Fruit fly (Drosophila melanogaster) whole organism, embryonic: ENCODE data around the gene CG8814.

Experiments used
- Atf-2 ChIP-seq: fragments of 200-800 bp; sonication (Bioruptor generic); optimal IDR thresholded peaks from 2 replicates; lab custom pipeline; 2016; ENCODE audit warnings: missing biosample characterization, missing genetic modification characterization
- C15 ChIP-seq: fragments of 200-800 bp; sonication (Bioruptor generic); IDR thresholded peaks from 3 replicates; pipeline ENCODE4 v1.3.6; 2022; ENCODE audit warnings: missing biosample characterization, missing genetic modification characterization
- CG10267 ChIP-seq: fragments of 200-800 bp; sonication (Bioruptor generic); optimal IDR thresholded peaks from 2 replicates; lab custom pipeline; 2018; ENCODE audit warnings: missing biosample characterization, mild to moderate bottlenecking, missing genetic modification characterization, moderate library complexity
- CG10462 ChIP-seq: fragments of 200-800 bp; sonication (Bioruptor generic); optimal IDR thresholded peaks from 2 replicates; lab custom pipeline; 2016; ENCODE audit warnings: missing biosample characterization, missing genetic modification characterization
- CG11696 ChIP-seq: fragments of 200-800 bp; sonication (Bioruptor generic); IDR thresholded peaks from 2 replicates; pipeline ENCODE4 v1.3.6; 2022; ENCODE audit warnings: missing biosample characterization, missing genetic modification characterization
- CG12391 ChIP-seq: fragments of 200-800 bp; sonication (Bioruptor generic); optimal IDR thresholded peaks from 3 replicates; lab custom pipeline; 2018; ENCODE audit warnings: missing biosample characterization, mild to moderate bottlenecking, missing genetic modification characterization, moderate library complexity
- CG13296 ChIP-seq: fragments of 200-800 bp; sonication (Bioruptor generic); optimal IDR thresholded peaks from 3 replicates; lab custom pipeline; 2018; ENCODE audit warnings: missing biosample characterization, mild to moderate bottlenecking, missing genetic modification characterization
- CG13624 ChIP-seq: fragments of 200-800 bp; sonication (Bioruptor generic); optimal IDR thresholded peaks from 2 replicates; lab custom pipeline; 2016; ENCODE audit warnings: missing biosample characterization, missing genetic modification characterization
- CG14050 ChIP-seq: fragments of 200-800 bp; sonication (Bioruptor generic); IDR thresholded peaks from 3 replicates; pipeline ENCODE4 v1.3.6; 2022; ENCODE audit warnings: missing biosample characterization, missing genetic modification characterization
- CG14860 ChIP-seq: fragments of 200-800 bp; sonication (Bioruptor generic); IDR thresholded peaks from 3 replicates; pipeline ENCODE4 v1.3.6; 2022; ENCODE audit warnings: missing biosample characterization, missing genetic modification characterization; ENCODE audit not compliant: partially characterized antibody
- CG17612 ChIP-seq: fragments of 200-800 bp; sonication (Bioruptor generic); IDR thresholded peaks from 2 replicates; pipeline ENCODE4 v1.3.6; 2022; ENCODE audit warnings: missing biosample characterization, missing genetic modification characterization
- CG17802 ChIP-seq: fragments of 200-800 bp; sonication (Bioruptor generic); optimal IDR thresholded peaks from 2 replicates; lab custom pipeline; 2018; ENCODE audit warnings: missing biosample characterization, mild to moderate bottlenecking, missing genetic modification characterization, moderate library complexity
- CG2129 ChIP-seq: fragments of 200-800 bp; sonication (Bioruptor generic); IDR thresholded peaks from 2 replicates; pipeline ENCODE4 v1.3.6; 2022; ENCODE audit warnings: missing biosample characterization, missing genetic modification characterization; ENCODE audit not compliant: partially characterized antibody
- CG31441 ChIP-seq: fragments of 200-800 bp; sonication (Bioruptor generic); IDR thresholded peaks from 2 replicates; pipeline ENCODE4 v1.3.6; 2022; ENCODE audit warnings: missing biosample characterization, missing genetic modification characterization
- CG32767 ChIP-seq: fragments of 200-800 bp; sonication (Bioruptor generic); IDR thresholded peaks from 2 replicates; pipeline ENCODE4 v1.3.6; 2022; ENCODE audit warnings: missing biosample characterization, missing genetic modification characterization
- CG34376 ChIP-seq: fragments of 200-800 bp; sonication (Bioruptor generic); optimal IDR thresholded peaks from 2 replicates; lab custom pipeline; 2018; ENCODE audit warnings: missing biosample characterization, mild to moderate bottlenecking, missing genetic modification characterization
- CG4282 ChIP-seq: fragments of 200-800 bp; sonication (Bioruptor generic); optimal IDR thresholded peaks from 2 replicates; lab custom pipeline; 2016; ENCODE audit warnings: missing biosample characterization, missing genetic modification characterization
- CG4404 ChIP-seq: fragments of 200-800 bp; sonication (Bioruptor generic); IDR thresholded peaks from 2 replicates; pipeline ENCODE4 v1.3.6; 2022; ENCODE audit warnings: missing biosample characterization, missing genetic modification characterization
- CG6689 ChIP-seq: fragments of 200-800 bp; sonication (Bioruptor generic); IDR thresholded peaks from 2 replicates; pipeline ENCODE4 v1.3.6; 2022; ENCODE audit warnings: missing biosample characterization, missing genetic modification characterization
- CG7987 ChIP-seq: fragments of 200-800 bp; sonication (Bioruptor generic); optimal IDR thresholded peaks from 2 replicates; lab custom pipeline; 2018; ENCODE audit warnings: missing biosample characterization, mild to moderate bottlenecking, missing genetic modification characterization, moderate library complexity
- D ChIP-seq, 2 experiments: fragments of 200-800 bp in 1 of 2; fragments of >200 bp in 1 of 2; sonication (Bioruptor generic) in 1 of 2; optimal IDR thresholded peaks; 2 replicates in 1 of 2; 3 replicates in 1 of 2; lab custom pipeline; 2017; ENCODE audit warnings: mild to moderate bottlenecking in 1 of 2, missing biosample characterization in 1 of 2, missing genetic modification characterization in 1 of 2, missing genetic modification reagents in 1 of 2
- Dref ChIP-seq: fragments of 200-800 bp; sonication (Bioruptor generic); IDR thresholded peaks from 2 replicates; pipeline ENCODE4 v1.3.6; 2022; ENCODE audit warnings: missing biosample characterization, missing genetic modification characterization
- Fer1 ChIP-seq: fragments of 200-800 bp; sonication (Bioruptor generic); optimal IDR thresholded peaks from 2 replicates; lab custom pipeline; 2017; ENCODE audit warnings: missing biosample characterization, mild to moderate bottlenecking, missing genetic modification characterization
- HmgZ ChIP-seq: fragments of 200-800 bp; sonication (Bioruptor generic); optimal IDR thresholded peaks from 2 replicates; lab custom pipeline; 2018; ENCODE audit warnings: missing biosample characterization, mild to moderate bottlenecking, missing genetic modification characterization
- Hr78 ChIP-seq, 2 experiments: fragments of 200-800 bp in 1 of 2; fragments of >200 bp in 1 of 2; sonication (Bioruptor generic) in 1 of 2; optimal IDR thresholded peaks; 2 replicates each; lab custom pipeline; 2017 to 2019; ENCODE audit warnings: missing biosample characterization in 2 of 2, missing genetic modification characterization in 2 of 2, mild to moderate bottlenecking in 1 of 2, moderate library complexity in 1 of 2
- Lim3 ChIP-seq: fragments of 200-800 bp; sonication (Bioruptor generic); IDR thresholded peaks from 2 replicates; pipeline ENCODE4 v1.3.6; 2022; ENCODE audit warnings: missing biosample characterization, missing genetic modification characterization
- Nf-YA ChIP-seq: fragments of 200-800 bp; sonication (Bioruptor generic); IDR thresholded peaks from 2 replicates; pipeline ENCODE4 v1.3.6; 2022; ENCODE audit warnings: missing biosample characterization, missing genetic modification characterization
- Sox102F ChIP-seq: fragments of 200-800 bp; sonication (Bioruptor generic); optimal IDR thresholded peaks from 2 replicates; lab custom pipeline; 2018; ENCODE audit warnings: missing biosample characterization, mild to moderate bottlenecking, missing genetic modification characterization, moderate library complexity
- Xrp1 ChIP-seq: fragments of 200-800 bp; sonication (Bioruptor generic); IDR thresholded peaks from 2 replicates; pipeline ENCODE4 v1.3.6; 2022; ENCODE audit warnings: missing biosample characterization, missing genetic modification characterization
- abd-A ChIP-seq: fragments of 200-800 bp; sonication (Bioruptor generic); optimal IDR thresholded peaks from 3 replicates; lab custom pipeline; 2019; ENCODE audit warnings: missing biosample characterization, mild to moderate bottlenecking, missing genetic modification characterization, moderate library complexity
- btn ChIP-seq: fragments of 200-800 bp; sonication (Bioruptor generic); optimal IDR thresholded peaks from 2 replicates; lab custom pipeline; 2016; ENCODE audit warnings: missing biosample characterization, missing genetic modification characterization
- chif ChIP-seq, 2 experiments: fragments of 200-800 bp; sonication (Bioruptor generic); optimal IDR thresholded peaks; 3 replicates each; lab custom pipeline; 2016; ENCODE audit warnings: missing biosample characterization in 2 of 2, missing genetic modification characterization in 2 of 2
- crc ChIP-seq: fragments of 200-800 bp; sonication (Bioruptor generic); optimal IDR thresholded peaks from 2 replicates; lab custom pipeline; 2016; ENCODE audit warnings: missing biosample characterization, missing genetic modification characterization
- croc ChIP-seq: fragments of 200-800 bp; sonication (Bioruptor generic); conservative IDR thresholded peaks from 3 replicates; pipeline ENCODE4 v1.3.6; 2022; ENCODE audit warnings: missing biosample characterization, missing genetic modification characterization
- crol ChIP-seq: fragments of 200-800 bp; sonication (Bioruptor generic); IDR thresholded peaks from 2 replicates; pipeline ENCODE4 v1.3.6; 2022; ENCODE audit warnings: missing biosample characterization, missing genetic modification characterization
- dan ChIP-seq: fragments of 200-800 bp; sonication (Bioruptor generic); IDR thresholded peaks from 2 replicates; pipeline ENCODE4 v1.3.6; 2022; ENCODE audit warnings: missing biosample characterization, missing genetic modification characterization
- disco-r ChIP-seq: fragments of 200-800 bp; sonication (Bioruptor generic); optimal IDR thresholded peaks from 2 replicates; lab custom pipeline; 2016; ENCODE audit warnings: missing biosample characterization, missing genetic modification characterization
- en ChIP-seq: fragments of 200-800 bp; sonication (Bioruptor generic); optimal IDR thresholded peaks from 2 replicates; lab custom pipeline; 2016; ENCODE audit warnings: missing biosample characterization, missing genetic modification characterization
- fd3F ChIP-seq: fragments of 200-800 bp; sonication (Bioruptor generic); optimal IDR thresholded peaks from 2 replicates; lab custom pipeline; 2018; ENCODE audit warnings: missing biosample characterization, mild to moderate bottlenecking, missing genetic modification characterization, moderate library complexity
- fu2 ChIP-seq: fragments of 200-800 bp; sonication (Bioruptor generic); optimal IDR thresholded peaks from 2 replicates; lab custom pipeline; 2016; ENCODE audit warnings: missing biosample characterization, missing genetic modification characterization
- gem ChIP-seq: fragments of 200-800 bp; sonication (Bioruptor generic); optimal IDR thresholded peaks from 2 replicates; lab custom pipeline; 2019; ENCODE audit warnings: missing biosample characterization, mild to moderate bottlenecking, missing genetic modification characterization, moderate library complexity
- ind ChIP-seq: fragments of 200-800 bp; sonication (Bioruptor generic); optimal IDR thresholded peaks from 3 replicates; lab custom pipeline; 2016; ENCODE audit warnings: missing biosample characterization, missing genetic modification characterization
- kni ChIP-seq: fragments of 200-800 bp; sonication (Bioruptor generic); optimal IDR thresholded peaks from 3 replicates; lab custom pipeline; 2017; ENCODE audit warnings: mild to moderate bottlenecking, missing biosample characterization, missing genetic modification reagents, missing genetic modification characterization
- onecut ChIP-seq: fragments of 200-800 bp; sonication (Bioruptor generic); IDR thresholded peaks from 2 replicates; pipeline ENCODE4 v1.3.6; 2022; ENCODE audit warnings: missing biosample characterization, missing genetic modification characterization
- repo ChIP-seq: fragments of 200-800 bp; sonication (Bioruptor generic); optimal IDR thresholded peaks from 2 replicates; lab custom pipeline; 2016; ENCODE audit warnings: missing biosample characterization, missing genetic modification characterization
- shn ChIP-seq: fragments of 200-800 bp; sonication (Bioruptor generic); optimal IDR thresholded peaks from 3 replicates; lab custom pipeline; 2016; ENCODE audit warnings: missing biosample characterization, missing genetic modification characterization
- unpg ChIP-seq: fragments of 200-800 bp; sonication (Bioruptor generic); optimal IDR thresholded peaks from 3 replicates; lab custom pipeline; 2018; ENCODE audit warnings: missing biosample characterization, mild to moderate bottlenecking, missing genetic modification characterization, moderate library complexity
- zfh2 ChIP-seq: fragments of 200-800 bp; sonication (Bioruptor generic); optimal IDR thresholded peaks from 2 replicates; lab custom pipeline; 2016; ENCODE audit warnings: missing biosample characterization, missing genetic modification characterization

Gene CG8814

DNA sequence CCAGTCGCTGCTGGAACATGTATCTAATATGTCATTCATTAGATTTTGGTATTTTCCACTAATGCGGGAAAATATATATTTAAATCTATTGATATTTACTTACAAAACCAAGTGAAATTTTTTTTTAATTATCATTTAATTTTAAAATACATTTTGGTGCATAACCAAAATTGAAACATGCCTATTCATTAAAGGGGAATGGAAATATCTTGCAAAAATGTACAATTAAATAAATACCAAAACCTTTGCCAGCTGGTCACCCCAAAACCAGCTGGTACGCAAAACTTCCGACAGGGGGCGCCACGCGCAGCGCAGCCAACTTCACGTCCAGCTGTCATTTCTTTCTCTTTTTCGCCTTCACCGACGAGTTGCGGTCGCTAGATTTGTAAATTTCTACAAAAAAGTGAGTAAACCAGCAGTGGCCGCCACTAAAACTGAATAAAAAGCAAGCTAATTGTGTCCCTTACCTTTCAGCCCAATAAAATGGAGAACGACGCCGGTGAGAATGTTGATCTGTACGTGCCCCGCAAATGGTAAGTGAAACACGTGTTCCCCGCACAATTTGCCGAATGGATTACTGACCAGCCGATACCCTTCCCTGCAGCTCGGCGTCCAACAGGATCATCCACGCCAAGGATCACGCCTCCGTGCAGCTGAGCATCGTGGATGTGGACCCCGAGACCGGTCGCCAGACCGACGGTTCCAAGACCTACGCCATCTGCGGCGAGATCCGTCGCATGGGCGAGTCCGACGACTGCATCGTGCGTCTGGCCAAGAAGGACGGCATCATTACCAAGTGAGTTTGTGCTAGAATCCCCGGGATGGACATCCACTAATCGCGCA lies 18.7 kb upstream of the CG8814 start, which contains the start of the genes CG3104 and RpS21 (continued):
- TF ChIP-seq CG13624 (peak; percentile 86), Dref (GFP tag; lab: Robert Waterston, UW) (peak; percentile 53), C15 (GFP tag; lab: Robert Waterston, UW) (peak; percentile 82; the same call in 2 of the 3 replicates), unpg (GFP tag; lab: Kevin White, UChicago) (peak; percentile 56), CG13296 (peak; percentile 84), CG14050 (GFP tag; lab: Robert Waterston, UW) (peak; percentile 79), zfh2 (GFP tag; lab: Kevin White, UChicago) (peak; percentile 86), Sox102F (GFP tag; lab: Kevin White, UChicago) (peak; percentile 38), CG31441 (GFP tag; lab: Robert Waterston, UW) (peak; percentile 75), fu2 (GFP tag; lab: Kevin White, UChicago) (peak; percentile 82), CG10462 (GFP tag; lab: Kevin White, UChicago) (peak; percentile 25), disco-r (GFP tag; lab: Kevin White, UChicago) (peak; percentile 56), chif (GFP tag; optimal IDR thresholded peaks at IDR 0.05; lab: Kevin White, UChicago) (peak; percentile 52 to 73), CG10267 (tag; lab: Kevin White, UChicago) (peak; percentile 81), CG17802 (tag; lab: Kevin White, UChicago) (peak; percentile 80), Nf-YA (GFP tag; lab: Robert Waterston, UW) (peak; percentile 70; the same call in 1 of the 2 replicates), crc (peak; percentile 75), dan (no peak), CG17612 (peak; percentile 66), croc (GFP tag; lab: Robert Waterston, UW) (peak; percentile 58), CG11696 (GFP tag; lab: Robert Waterston, UW) (peak; percentile 66), CG2129 (GFP tag; lab: Robert Waterston, UW) (no peak), fd3F (GFP tag; lab: Kevin White, UChicago) (peak; percentile 73), ind (peak; percentile 82), onecut (peak; percentile 91), CG7987 (GFP tag; lab: Kevin White, UChicago) (peak; percentile 96), gem (peak; percentile 61), Xrp1 (GFP tag; lab: Robert Waterston, UW) (peak; percentile 60), Hr78 (GFP tag; optimal IDR thresholded peaks at IDR 0.05; lab: Kevin White, UChicago) (no peak), Atf-2 (GFP tag; lab: Kevin White, UChicago) (peak; percentile 64), CG4282 (GFP tag; lab: Kevin White, UChicago) (peak; percentile 75), Lim3 (GFP tag; lab: Robert Waterston, UW) (0 out of 2 replicates have a peak, but pooled peaks have one; percentile 33), crol (GFP tag; lab: Robert Waterston, UW) (peak; percentile 48), en (GFP tag; lab: Kevin White, UChicago) (peak; percentile 29), CG12391 (tag; lab: Kevin White, UChicago) (peak; percentile 79), shn (GFP tag; lab: Kevin White, UChicago) (peak; percentile 81), abd-A (tag; lab: Kevin White, UChicago) (peak; percentile 52), kni (GFP tag; lab: Kevin White, UChicago) (peak; percentile 87), btn (peak; percentile 28), repo (GFP tag; lab: Kevin White, UChicago) (peak; percentile 80), HmgZ (tag; lab: Kevin White, UChicago) (peak; percentile 82), Fer1 (GFP tag; lab: Kevin White, UChicago) (peak; percentile 85), CG6689 (GFP tag; lab: Robert Waterston, UW) (peak; percentile 62), CG32767 (GFP tag; lab: Robert Waterston, UW) (peak; percentile 63; the same call in 1 of the 2 replicates), CG34376 (GFP tag; lab: Kevin White, UChicago) (peak; percentile 93), CG14860 (GFP tag; lab: Robert Waterston, UW) (no peak), D (optimal IDR thresholded peaks at IDR 0.05; lab: Kevin White, UChicago) (no peak), D (GFP tag; optimal IDR thresholded peaks at IDR 0.05; lab: Kevin White, UChicago) (peak; percentile 77), CG4404 (GFP tag; lab: Robert Waterston, UW) (peak; percentile 59; the same call in 1 of the 2 replicates)
